Fruit fly (Drosophila melanogaster): ENCODE measurements around the gene jar.
A peak's percentile ranks its signal among the peaks of the same experiment; 100 is the strongest.

jar gene

DNA sequence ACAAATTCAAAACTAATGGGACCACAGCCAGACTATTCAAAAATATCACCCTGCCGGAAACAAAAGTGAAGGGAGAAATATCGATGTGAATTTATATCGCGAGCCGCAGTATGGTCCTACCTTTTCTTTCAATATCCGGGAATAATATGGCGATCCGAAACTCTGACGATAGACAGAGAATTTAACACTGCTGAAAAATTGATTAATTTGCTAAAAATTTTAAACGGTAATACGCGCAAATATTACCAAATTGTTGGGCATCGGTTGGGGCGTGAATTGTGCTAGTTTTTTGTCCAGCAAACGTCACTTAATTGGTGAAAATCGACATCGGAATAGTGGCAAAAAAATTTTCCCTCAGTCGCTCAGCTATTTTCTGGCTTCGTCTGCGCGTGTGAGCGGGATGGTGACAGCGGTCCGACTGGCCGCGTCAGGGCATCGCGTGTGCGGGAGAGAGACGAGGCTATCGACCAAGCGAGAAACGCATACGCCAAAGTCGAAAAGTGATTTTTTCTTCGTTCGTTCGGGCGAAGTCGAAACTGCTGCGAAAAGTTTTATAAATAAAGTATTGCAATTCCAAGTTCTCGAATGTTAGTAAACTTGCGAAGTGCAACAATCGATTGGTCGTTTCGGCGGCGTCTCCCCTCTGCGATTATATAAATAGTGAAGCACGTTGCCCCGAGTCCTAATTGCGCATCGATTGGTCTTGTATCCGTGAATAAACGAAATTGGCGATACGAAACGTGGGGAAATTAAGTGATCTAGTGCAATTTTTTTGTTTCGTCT, 40.4 kb downstream of the jar start, which contains the start of gene mask (continued):
- TF ChIP-seq YL-1 (GFP tag; optimal IDR thresholded peaks at IDR 0.05) (peak; percentile 76), CG13775 (GFP tag; optimal IDR thresholded peaks at IDR 0.05) (peak; percentile 89), ewg (GFP tag; optimal IDR thresholded peaks at IDR 0.05) (peak; percentile 43), fd102C (GFP tag; optimal IDR thresholded peaks at IDR 0.05) (peak; percentile 50), H2.0 (GFP tag; IDR thresholded peaks at IDR 0.05) (peak; percentile 70; the same call in 1 of the 2 replicates), CG8388 (GFP tag; optimal IDR thresholded peaks at IDR 0.05) (peak; percentile 49), ken (GFP tag; IDR thresholded peaks at IDR 0.05) (peak; percentile 82), Adf1 (GFP tag; IDR thresholded peaks at IDR 0.05) (0 out of 2 replicates have a peak, but pooled peaks have one; percentile 25), CG15269 (tag; optimal IDR thresholded peaks at IDR 0.05) (peak; percentile 56), exex (tag; optimal IDR thresholded peaks at IDR 0.05) (peak; percentile 35), Antp (GFP tag; optimal IDR thresholded peaks at IDR 0.05) (peak; percentile 56), dan (GFP tag; IDR thresholded peaks at IDR 0.05) (no peak), lov (optimal IDR thresholded peaks at IDR 0.05) (no peak), lov (GFP tag; IDR thresholded peaks at IDR 0.05) (peak; percentile 91), CG16779 (GFP tag; IDR thresholded peaks at IDR 0.05) (no peak), inv (GFP tag; IDR thresholded peaks at IDR 0.05; ENCODE audit: partially characterized antibody) (no peak), C15 (GFP tag; IDR thresholded peaks at IDR 0.05) (peak; percentile 48; the same call in 1 of the 3 replicates), peb (GFP tag; IDR thresholded peaks at IDR 0.05) (no peak), CG10543 (GFP tag; optimal IDR thresholded peaks at IDR 0.05) (peak; percentile 92), CG12104 (GFP tag; optimal IDR thresholded peaks at IDR 0.05) (peak; percentile 81), Xbp1 (GFP tag; optimal IDR thresholded peaks at IDR 0.05) (peak; percentile 74), gt (GFP tag; IDR thresholded peaks at IDR 0.05) (peak; percentile 40; the same call in 1 of the 2 replicates), Chrac-16 (GFP tag; optimal IDR thresholded peaks at IDR 0.05) (peak; percentile 27), Dek (tag; optimal IDR thresholded peaks at IDR 0.05) (no peak), CG7987 (GFP tag; optimal IDR thresholded peaks at IDR 0.05) (peak; percentile 93), slp2 (GFP tag; optimal IDR thresholded peaks at IDR 0.05) (peak; percentile 81), CG14441 (GFP tag; IDR thresholded peaks at IDR 0.05) (peak; percentile 65), CG15073 (GFP tag; optimal IDR thresholded peaks at IDR 0.05) (no peak), zen (tag; optimal IDR thresholded peaks at IDR 0.05) (peak; percentile 37), CG34422 (GFP tag; IDR thresholded peaks at IDR 0.05) (peak; percentile 79), bab2 (GFP tag; optimal IDR thresholded peaks at IDR 0.05) (peak; percentile 50), Sox100B (GFP tag; optimal IDR thresholded peaks at IDR 0.05) (peak; percentile 75), CG7271 (tag; optimal IDR thresholded peaks at IDR 0.05) (peak; percentile 82), CG14667 (GFP tag; IDR thresholded peaks at IDR 0.05) (peak; percentile 67), CG17912 (GFP tag; optimal IDR thresholded peaks at IDR 0.05) (peak; percentile 95), ftz-f1 (GFP tag; optimal IDR thresholded peaks at IDR 0.05) (no peak), MTF-1 (GFP tag; optimal IDR thresholded peaks at IDR 0.05; ENCODE audit: borderline replicate concordance) (peak; percentile 87), sens-2 (GFP tag; IDR thresholded peaks at IDR 0.05) (peak; percentile 86), unc-4 (GFP tag; IDR thresholded peaks at IDR 0.05; ENCODE audit: partially characterized antibody) (no peak; the same call in 1 of the 2 replicates), CG12236 (GFP tag; optimal IDR thresholded peaks at IDR 0.05) (peak; percentile 73), Mad (GFP tag; optimal IDR thresholded peaks at IDR 0.05) (peak; percentile 75), CG8924 (tag; optimal IDR thresholded peaks at IDR 0.05) (peak; percentile 32), CG30431 (GFP tag; optimal IDR thresholded peaks at IDR 0.05) (peak; percentile 33), CG10267 (tag; optimal IDR thresholded peaks at IDR 0.05) (peak; percentile 69), pan (optimal IDR thresholded peaks at IDR 0.05) (no peak), pan (GFP tag; optimal IDR thresholded peaks at IDR 0.05 in 1 of 2, IDR thresholded peaks at IDR 0.05 in 1 of 2) (peak in 1 of 2 experiments; percentile 80), klu (GFP tag; IDR thresholded peaks at IDR 0.05) (no peak), Lim3 (GFP tag; IDR thresholded peaks at IDR 0.05) (no peak), trem (tag; optimal IDR thresholded peaks at IDR 0.05) (peak; percentile 16), CG10565 (GFP tag; optimal IDR thresholded peaks at IDR 0.05) (no peak)

Measured in whole organism, embryonic.